Fruit fly (Drosophila melanogaster) whole organism, embryonic: ENCODE data around the gene lilli.
A peak's percentile ranks its signal among the peaks of the same experiment; 100 is the strongest.

Experiments
- Adf1 ChIP-seq: fragments of 200-800 bp; sonication (Bioruptor generic); IDR thresholded peaks from 2 replicates; pipeline ENCODE4 v1.3.6; 2022; ENCODE audit warnings: missing biosample characterization, missing genetic modification characterization
- Antp ChIP-seq: fragments of 200-800 bp; sonication (Bioruptor generic); optimal IDR thresholded peaks from 3 replicates; lab custom pipeline; 2016; ENCODE audit warnings: missing biosample characterization, missing genetic modification characterization
- Bgb ChIP-seq: fragments of 200-800 bp; sonication (Bioruptor generic); IDR thresholded peaks from 2 replicates; pipeline ENCODE4 v1.3.6; 2022; ENCODE audit warnings: missing biosample characterization, missing genetic modification characterization; ENCODE audit not compliant: partially characterized antibody
- CG10267 ChIP-seq: fragments of 200-800 bp; sonication (Bioruptor generic); optimal IDR thresholded peaks from 2 replicates; lab custom pipeline; 2018; ENCODE audit warnings: missing biosample characterization, mild to moderate bottlenecking, missing genetic modification characterization, moderate library complexity
- CG10366 ChIP-seq: fragments of 200-800 bp; sonication (Bioruptor generic); IDR thresholded peaks from 2 replicates; pipeline ENCODE4 v1.3.6; 2022; ENCODE audit warnings: missing biosample characterization, missing genetic modification characterization
- CG11695 ChIP-seq: fragments of 200-800 bp; sonication (Bioruptor generic); IDR thresholded peaks from 3 replicates; pipeline ENCODE4 v1.3.6; 2022; ENCODE audit warnings: missing biosample characterization, missing genetic modification characterization
- CG11696 ChIP-seq: fragments of 200-800 bp; sonication (Bioruptor generic); IDR thresholded peaks from 2 replicates; pipeline ENCODE4 v1.3.6; 2022; ENCODE audit warnings: missing biosample characterization, missing genetic modification characterization
- CG12155 ChIP-seq: fragments of 200-800 bp; sonication (Bioruptor generic); optimal IDR thresholded peaks from 3 replicates; lab custom pipeline; 2016; ENCODE audit warnings: missing biosample characterization, missing genetic modification characterization
- CG12219 ChIP-seq: fragments of 200-800 bp; sonication (Bioruptor generic); optimal IDR thresholded peaks from 3 replicates; lab custom pipeline; 2018; ENCODE audit warnings: missing biosample characterization, mild to moderate bottlenecking, missing genetic modification characterization
- CG15601 ChIP-seq: fragments of 200-800 bp; sonication (Bioruptor generic); optimal IDR thresholded peaks from 3 replicates; lab custom pipeline; 2019; ENCODE audit warnings: missing biosample characterization, mild to moderate bottlenecking, missing genetic modification characterization, moderate library complexity
- CG1603 ChIP-seq: fragments of 200-800 bp; sonication (Bioruptor generic); optimal IDR thresholded peaks from 2 replicates; lab custom pipeline; 2019; ENCODE audit warnings: missing biosample characterization, mild to moderate bottlenecking, missing genetic modification characterization, moderate library complexity
- CG16813 ChIP-seq: fragments of 200-800 bp; sonication (Bioruptor generic); IDR thresholded peaks from 3 replicates; pipeline ENCODE4 v1.3.6; 2022; ENCODE audit warnings: missing biosample characterization, missing genetic modification characterization; ENCODE audit not compliant: partially characterized antibody
- CG3065 ChIP-seq: fragments of 200-800 bp; sonication (Bioruptor generic); optimal IDR thresholded peaks from 2 replicates; lab custom pipeline; 2016; ENCODE audit warnings: missing biosample characterization, missing genetic modification characterization
- CG33557 ChIP-seq: fragments of 200-800 bp; sonication (Bioruptor generic); optimal IDR thresholded peaks from 2 replicates; lab custom pipeline; 2019; ENCODE audit warnings: missing biosample characterization, mild to moderate bottlenecking, missing genetic modification characterization, moderate library complexity
- CG6654 ChIP-seq: fragments of 200-800 bp; sonication (Bioruptor generic); optimal IDR thresholded peaks from 2 replicates; lab custom pipeline; 2017; ENCODE audit warnings: missing biosample characterization, mild to moderate bottlenecking, missing genetic modification characterization
- Fer2 ChIP-seq: fragments of 200-800 bp; sonication (Bioruptor generic); optimal IDR thresholded peaks from 2 replicates; lab custom pipeline; 2018; ENCODE audit warnings: missing biosample characterization, mild to moderate bottlenecking, missing genetic modification characterization, moderate library complexity
- Mrtf ChIP-seq: fragments of 200-800 bp; sonication (Bioruptor generic); IDR thresholded peaks from 3 replicates; pipeline ENCODE4 v1.3.6; 2022; ENCODE audit warnings: missing biosample characterization, missing genetic modification characterization
- Myb ChIP-seq: fragments of 200-800 bp; sonication (Bioruptor generic); optimal IDR thresholded peaks from 2 replicates; lab custom pipeline; 2016; ENCODE audit warnings: missing biosample characterization, missing genetic modification characterization
- Nf-YA ChIP-seq: fragments of 200-800 bp; sonication (Bioruptor generic); IDR thresholded peaks from 2 replicates; pipeline ENCODE4 v1.3.6; 2022; ENCODE audit warnings: missing biosample characterization, missing genetic modification characterization
- Scr ChIP-seq: fragments of 200-800 bp; sonication (Bioruptor generic); IDR thresholded peaks from 2 replicates; pipeline ENCODE4 v1.3.6; 2022; ENCODE audit warnings: missing biosample characterization, missing genetic modification characterization; ENCODE audit not compliant: partially characterized antibody
- Tbp ChIP-seq: fragments of >200 bp; optimal IDR thresholded peaks from 2 replicates; lab custom pipeline; 2018; ENCODE audit warnings: missing biosample characterization, missing genetic modification characterization
- Xbp1 ChIP-seq: fragments of 200-800 bp; sonication (Bioruptor generic); optimal IDR thresholded peaks from 3 replicates; lab custom pipeline; 2016; ENCODE audit warnings: missing biosample characterization, mild to moderate bottlenecking, missing genetic modification characterization
- bsh ChIP-seq, 2 experiments: fragments of 200-800 bp; sonication (Bioruptor generic); optimal IDR thresholded peaks; 2 replicates each; lab custom pipeline; 2017 to 2018; ENCODE audit warnings: mild to moderate bottlenecking in 2 of 2, missing biosample characterization in 2 of 2, missing genetic modification characterization in 2 of 2, moderate library complexity in 1 of 2
- cad ChIP-seq: fragments of >200 bp; optimal IDR thresholded peaks from 2 replicates; lab custom pipeline; 2017; ENCODE audit warnings: missing biosample characterization, missing genetic modification characterization
- chm ChIP-seq: fragments of 200-800 bp; sonication (Bioruptor generic); IDR thresholded peaks from 2 replicates; pipeline ENCODE4 v1.3.6; 2022; ENCODE audit warnings: missing biosample characterization, missing genetic modification characterization
- gfzf ChIP-seq: fragments of 200-800 bp; sonication (Bioruptor generic); optimal IDR thresholded peaks from 2 replicates; lab custom pipeline; 2016; ENCODE audit warnings: missing biosample characterization, mild to moderate bottlenecking, missing genetic modification characterization, moderate library complexity
- jumu ChIP-seq: fragments of 200-800 bp; sonication (Bioruptor generic); optimal IDR thresholded peaks from 3 replicates; lab custom pipeline; 2016; ENCODE audit warnings: missing biosample characterization, missing genetic modification characterization
- knrl ChIP-seq: fragments of 200-800 bp; sonication (Bioruptor generic); IDR thresholded peaks from 3 replicates; pipeline ENCODE4 v1.3.6; 2022; ENCODE audit warnings: missing biosample characterization, missing genetic modification characterization; ENCODE audit not compliant: partially characterized antibody
- lab ChIP-seq: fragments of 200-800 bp; sonication (Bioruptor generic); optimal IDR thresholded peaks from 3 replicates; lab custom pipeline; 2017; ENCODE audit warnings: missing biosample characterization, missing genetic modification characterization, mild to moderate bottlenecking, moderate library complexity, missing genetic modification reagents
- nerfin-2 ChIP-seq: fragments of 200-800 bp; sonication (Bioruptor generic); IDR thresholded peaks from 2 replicates; pipeline ENCODE4 v1.3.6; 2022; ENCODE audit warnings: missing biosample characterization, missing genetic modification characterization; ENCODE audit not compliant: partially characterized antibody
- sens ChIP-seq: fragments of 200-800 bp; sonication (Bioruptor generic); peaks from one replicate; lab custom pipeline; 2016; ENCODE audit warnings: missing biosample characterization, missing genetic modification characterization
- slou ChIP-seq: fragments of 200-800 bp; sonication (Bioruptor generic); optimal IDR thresholded peaks from 3 replicates; lab custom pipeline; 2016; ENCODE audit warnings: missing biosample characterization, missing genetic modification characterization
- sob ChIP-seq: fragments of 200-800 bp; sonication (Bioruptor generic); IDR thresholded peaks from 2 replicates; pipeline ENCODE4 v1.3.6; 2022; ENCODE audit warnings: missing biosample characterization, missing genetic modification characterization
- stwl ChIP-seq: fragments of 200-800 bp; sonication (Bioruptor generic); optimal IDR thresholded peaks from 3 replicates; lab custom pipeline; 2018; ENCODE audit warnings: missing biosample characterization, mild to moderate bottlenecking, missing genetic modification characterization, moderate library complexity
- wdn ChIP-seq: fragments of 200-800 bp; sonication (Bioruptor generic); IDR thresholded peaks from 2 replicates; pipeline ENCODE4 v1.3.6; 2022; ENCODE audit warnings: missing biosample characterization, missing genetic modification characterization
- zen2 ChIP-seq: fragments of 200-800 bp; sonication (Bioruptor generic); IDR thresholded peaks from 3 replicates; pipeline ENCODE4 v1.3.6; 2022; ENCODE audit warnings: missing biosample characterization, missing genetic modification characterization; ENCODE audit not compliant: partially characterized antibody

The lilli gene

DNA sequence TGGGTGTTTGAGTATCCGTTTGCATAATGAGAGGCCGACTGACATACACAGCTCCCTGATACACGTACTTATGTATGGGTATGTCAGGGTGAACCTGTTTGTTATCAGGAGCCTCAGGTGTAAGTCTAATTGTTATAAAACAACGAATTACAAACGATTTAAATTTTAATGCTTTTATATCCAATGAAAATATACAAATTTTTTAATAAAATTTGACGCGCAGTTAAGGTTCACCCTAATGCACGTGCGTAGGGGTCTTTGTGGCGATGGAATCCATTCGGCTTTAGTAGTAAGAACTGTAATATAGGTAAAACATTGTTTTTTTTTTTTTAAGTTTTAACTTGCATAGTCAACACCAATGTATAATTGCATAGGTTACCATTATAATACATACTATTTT, 58.8 kb downstream of the lilli start (continued):
- no peak for TF ChIP-seq Bgb (GFP tag; lab: Robert Waterston, UW)
- no peak for TF ChIP-seq Antp
- TF ChIP-seq Adf1 (GFP tag; lab: Robert Waterston, UW) = no peak
- TF ChIP-seq lab (GFP tag; lab: Kevin White, UChicago) = peak; percentile 74
- no peak for TF ChIP-seq sob (GFP tag; lab: Robert Waterston, UW)
- peak in 1 of 2 experiments; percentile 25 for TF ChIP-seq bsh (GFP tag; optimal IDR thresholded peaks at IDR 0.05; lab: Kevin White, UChicago)
- no peak for TF ChIP-seq slou
- 0 out of 3 replicates have a peak, but pooled peaks have one; percentile 17 for TF ChIP-seq CG11695 (GFP tag; lab: Robert Waterston, UW)
- no peak for TF ChIP-seq Xbp1 (GFP tag; lab: Kevin White, UChicago)
- no peak for TF ChIP-seq CG15601 (tag; lab: Kevin White, UChicago)

- TF ChIP-seq CG10366 (no peak), cad (GFP tag; lab: Kevin White, UChicago) (peak; percentile 95), Tbp (GFP tag; lab: Kevin White, UChicago) (peak; percentile 73), zen2 (no peak), Nf-YA (no peak), CG11696 (GFP tag; lab: Robert Waterston, UW) (peak; percentile 89), CG6654 (GFP tag; lab: Kevin White, UChicago) (peak; percentile 98), CG16813 (0 out of 3 replicates have a peak, but pooled peaks have one; percentile 25), nerfin-2 (no peak), CG12219 (GFP tag; lab: Kevin White, UChicago) (no peak), Mrtf (GFP tag; lab: Robert Waterston, UW) (no peak), jumu (GFP tag; lab: Kevin White, UChicago) (no peak), Scr (GFP tag; lab: Robert Waterston, UW) (0 out of 2 replicates have a peak, but pooled peaks have one; percentile 14), chm (GFP tag; lab: Robert Waterston, UW) (no peak), stwl (tag; lab: Kevin White, UChicago) (peak; percentile 6), knrl (GFP tag; lab: Robert Waterston, UW) (peak; percentile 40; the same call in 1 of the 3 replicates), Fer2 (no peak), wdn (GFP tag; lab: Robert Waterston, UW) (no peak), sens (GFP tag; lab: Kevin White, UChicago) (peak; percentile 52)
- TF ChIP-seq, all 482 proteins: peak for 9
These were observed 59.9 kb downstream of the lilli start for dm6 chr2L:2945438-2946220.

- TF ChIP-seq gfzf (GFP tag; lab: Kevin White, UChicago) (peak; percentile 41), CG12155 (GFP tag; lab: Kevin White, UChicago) (no peak), CG1603 (peak; percentile 43), CG10267 (tag; lab: Kevin White, UChicago) (peak; percentile 41), CG16813 (0 out of 3 replicates have a peak, but pooled peaks have one; percentile 24), CG3065 (GFP tag; lab: Kevin White, UChicago) (no peak), Myb (GFP tag; lab: Kevin White, UChicago) (peak; percentile 7), stwl (tag; lab: Kevin White, UChicago) (peak; percentile 92), CG33557 (GFP tag; lab: Kevin White, UChicago) (no peak)
- TF ChIP-seq, all 482 proteins: peak for 6
These were observed 68.7 kb downstream of the lilli start, which contains the start of gene Rbp9 for dm6 chr2L:2954472-2954871. TSS of gene Rbp9 (plus strand) at chr2L:2954762.
